Worm (Caenorhabditis elegans): ENCODE measurements around the gene spe-17.
A peak's percentile ranks its signal among the peaks of the same experiment; 100 is the strongest.

Gene spe-17

ce11 chrIV:12018920-12019319 lies 5.7 kb downstream of the spe-17 start:
- TF ChIP-seq crh-2 (tag; optimal IDR thresholded peaks at IDR 0.05) (no peak), ztf-1 (GFP tag; conservative IDR thresholded peaks at IDR 0.05) (no peak), mab-5 (tag; optimal IDR thresholded peaks at IDR 0.05) (no peak), lin-39 (tag; optimal IDR thresholded peaks at IDR 0.05) (no peak), Y55F3AM.14 (GFP tag; optimal IDR thresholded peaks at IDR 0.05) (no peak), F13H6.1 (tag; optimal IDR thresholded peaks at IDR 0.05) (no peak), nhr-6 (tag; optimal IDR thresholded peaks at IDR 0.05) (no peak), nhr-129 (tag; optimal IDR thresholded peaks at IDR 0.05) (no peak), sma-9 (GFP tag; optimal IDR thresholded peaks at IDR 0.05) (no peak), sma-9 (tag; optimal IDR thresholded peaks at IDR 0.05) (no peak), sma-3 (GFP tag; optimal IDR thresholded peaks at IDR 0.05) (no peak), egl-27 (tag; optimal IDR thresholded peaks at IDR 0.05) (no peak), nhr-10 (tag; optimal IDR thresholded peaks at IDR 0.05) (no peak)

DNA sequence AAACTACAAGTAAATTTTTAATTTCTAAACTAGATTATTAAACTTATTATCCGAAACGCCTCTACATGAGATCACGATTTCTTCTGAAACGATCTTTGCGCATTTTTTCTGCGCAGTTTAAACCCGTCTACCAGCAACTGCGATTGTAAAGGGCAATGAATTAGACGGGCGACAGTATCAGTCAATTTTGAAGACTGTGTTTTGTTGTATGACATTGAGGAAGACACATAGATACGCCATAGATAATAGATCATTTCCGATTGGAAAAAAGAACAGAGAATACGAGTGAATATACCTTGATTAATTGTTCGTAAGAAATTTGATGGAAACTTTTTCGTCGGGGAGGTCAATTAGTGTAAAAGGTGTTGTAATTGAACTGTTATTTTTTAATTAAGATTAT lies 8.1 kb downstream of the spe-17 start:
- TF ChIP-seq mab-5 (tag; optimal IDR thresholded peaks at IDR 0.05) = no peak
- TF ChIP-seq sma-9 (GFP tag; optimal IDR thresholded peaks at IDR 0.05) = peak; percentile 65
- TF ChIP-seq sma-9 (tag; optimal IDR thresholded peaks at IDR 0.05) = no peak
- TF ChIP-seq skn-1 (tag; optimal IDR thresholded peaks at IDR 0.05) = no peak
- no peak for TF ChIP-seq nhr-11 (tag; optimal IDR thresholded peaks at IDR 0.05)
- no peak for TF ChIP-seq ZK546.5 (tag; optimal IDR thresholded peaks at IDR 0.05)
- TF ChIP-seq dmd-4 (tag; optimal IDR thresholded peaks at IDR 0.05) = no peak
- no peak for TF ChIP-seq unc-62 (GFP tag; optimal IDR thresholded peaks at IDR 0.05)
- TF ChIP-seq C34F6.9 (tag; optimal IDR thresholded peaks at IDR 0.05) = no peak
- TF ChIP-seq lin-39 (tag; optimal IDR thresholded peaks at IDR 0.05) = no peak
- TF ChIP-seq nhr-21 (tag; optimal IDR thresholded peaks at IDR 0.05) = peak; percentile 68
- no peak for TF ChIP-seq nhr-237 (tag; optimal IDR thresholded peaks at IDR 0.05)
- no peak for TF ChIP-seq ztf-1 (GFP tag; conservative IDR thresholded peaks at IDR 0.05)
- no peak for TF ChIP-seq nhr-10 (tag; optimal IDR thresholded peaks at IDR 0.05)
- no peak for TF ChIP-seq snpc-4 (tag; optimal IDR thresholded peaks at IDR 0.05)
- no peak for TF ChIP-seq ztf-4 (tag; optimal IDR thresholded peaks at IDR 0.05)
- no peak for TF ChIP-seq sma-3 (GFP tag; optimal IDR thresholded peaks at IDR 0.05)
- no peak for TF ChIP-seq lin-13 (GFP tag; optimal IDR thresholded peaks at IDR 0.05)
- TF ChIP-seq crh-2 (tag; optimal IDR thresholded peaks at IDR 0.05) = no peak
- TF ChIP-seq mbf-1 (tag; optimal IDR thresholded peaks at IDR 0.05) = no peak
- TF ChIP-seq mdl-1 (tag; optimal IDR thresholded peaks at IDR 0.05) = no peak
- no peak for TF ChIP-seq egl-27 (tag; optimal IDR thresholded peaks at IDR 0.05)
- TF ChIP-seq nhr-77 (tag; optimal IDR thresholded peaks at IDR 0.05) = no peak
- no peak for TF ChIP-seq ceh-82 (tag; optimal IDR thresholded peaks at IDR 0.05)
- no peak for TF ChIP-seq nhr-23 (tag; optimal IDR thresholded peaks at IDR 0.05)
- peak; percentile 71 for TF ChIP-seq ceh-16 (tag; optimal IDR thresholded peaks at IDR 0.05)
- peak; percentile 12 for TF ChIP-seq fos-1 (tag; optimal IDR thresholded peaks at IDR 0.05)
- TF ChIP-seq nhr-25 (tag; optimal IDR thresholded peaks at IDR 0.05) = peak; percentile 80
- no peak for TF ChIP-seq gmeb-1 (tag; optimal IDR thresholded peaks at IDR 0.05)
- no peak for TF ChIP-seq lin-11 (tag; optimal IDR thresholded peaks at IDR 0.05)
- TF ChIP-seq unc-39 (tag; optimal IDR thresholded peaks at IDR 0.05) = no peak
- peak; percentile 58 for TF ChIP-seq blmp-1 (tag; optimal IDR thresholded peaks at IDR 0.05; ENCODE audit: insufficient read depth)
- TF ChIP-seq zag-1 (tag; optimal IDR thresholded peaks at IDR 0.05) = no peak
- TF ChIP-seq nhr-6 (tag; optimal IDR thresholded peaks at IDR 0.05) = no peak
- TF ChIP-seq alr-1 (tag; optimal IDR thresholded peaks at IDR 0.05) = no peak
- TF ChIP-seq nhr-129 (tag; optimal IDR thresholded peaks at IDR 0.05) = peak; percentile 57

DNA sequence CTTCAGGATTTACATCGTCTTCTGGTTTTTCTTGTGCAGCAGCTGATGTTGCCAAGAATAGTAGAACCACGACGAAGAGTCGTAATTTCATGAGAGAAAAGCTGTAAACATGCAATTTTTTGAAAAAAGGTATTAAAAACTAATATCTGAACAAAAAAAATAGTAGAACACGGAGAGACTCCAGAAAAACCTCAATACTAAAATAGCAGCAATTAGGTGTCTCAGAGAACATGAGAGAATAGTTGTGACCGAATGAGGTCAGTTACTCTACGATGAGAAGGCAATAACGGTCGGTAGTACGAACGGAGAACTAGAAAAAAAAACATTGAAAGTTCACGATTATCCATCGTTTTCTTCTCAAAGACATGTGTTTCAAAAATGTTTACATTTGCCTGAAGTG lies 15.9 kb downstream of the spe-17 start, which contains the start of gene tgn-38:
Gene tgn-38 (minus strand): TSS at position 101 of the 400 bp plus-strand sequence.
- TF ChIP-seq nhr-129 (tag; optimal IDR thresholded peaks at IDR 0.05) (peak; percentile 22), crh-2 (tag; optimal IDR thresholded peaks at IDR 0.05) (no peak)

- TF ChIP-seq elt-1 (tag; optimal IDR thresholded peaks at IDR 0.05) = no peak
- TF ChIP-seq unc-55 (GFP tag; optimal IDR thresholded peaks at IDR 0.05) = peak; percentile 77
- TF ChIP-seq ama-1 (optimal IDR thresholded peaks at IDR 0.05) = no peak
- no peak for TF ChIP-seq nhr-21 (tag; optimal IDR thresholded peaks at IDR 0.05)
- TF ChIP-seq nhr-129 (tag; optimal IDR thresholded peaks at IDR 0.05) = peak; percentile 63
- peak; percentile 5 for TF ChIP-seq sma-9 (GFP tag; optimal IDR thresholded peaks at IDR 0.05)
- no peak for TF ChIP-seq sma-9 (tag; optimal IDR thresholded peaks at IDR 0.05)
- TF ChIP-seq C34F6.9 (tag; optimal IDR thresholded peaks at IDR 0.05) = peak; percentile 63
- TF ChIP-seq nhr-25 (tag; optimal IDR thresholded peaks at IDR 0.05) = peak; percentile 9
- TF ChIP-seq lin-13 (GFP tag; optimal IDR thresholded peaks at IDR 0.05) = peak; percentile 31
- TF ChIP-seq blmp-1 (tag; optimal IDR thresholded peaks at IDR 0.05; ENCODE audit: insufficient read depth) = peak; percentile 23
- peak; percentile 18 to 80 for TF ChIP-seq lsy-2 (tag; optimal IDR thresholded peaks at IDR 0.05)
- TF ChIP-seq gmeb-1 (tag; optimal IDR thresholded peaks at IDR 0.05) = peak; percentile 25
- TF ChIP-seq F13H6.1 (tag; optimal IDR thresholded peaks at IDR 0.05) = peak; percentile 30
- peak; percentile 9 for TF ChIP-seq fos-1 (tag; optimal IDR thresholded peaks at IDR 0.05)
- no peak for TF ChIP-seq mab-5 (tag; optimal IDR thresholded peaks at IDR 0.05)
- no peak for TF ChIP-seq dmd-4 (tag; optimal IDR thresholded peaks at IDR 0.05)
Measured at ce11 chrIV:12029722-12030182, 16.5 kb downstream of the spe-17 start, which contains the start of gene T12G3.11. T12G3.11 (minus strand) TSS chrIV:12029772.

Data from whole organism, L2 larva.